Worm (Caenorhabditis elegans) whole organism, L2 larva: ENCODE data around the gene Y57G11C.48.
A peak's percentile ranks its signal among the peaks of the same experiment; 100 is the strongest.

ENCODE experiments used
- R02D3.7 ChIP-seq: fragments of 150-350 bp; optimal IDR thresholded peaks from 2 replicates; lab custom pipeline; 2014; ENCODE audit warnings: missing biosample characterization, missing genetic modification characterization
- Y55F3AM.14 ChIP-seq: fragments of 200-800 bp; sonication (Bioruptor generic); optimal IDR thresholded peaks from 2 replicates; lab custom pipeline; 2018; ENCODE audit warnings: mild to moderate bottlenecking, missing genetic modification characterization, missing compliant biosample characterization
- ZK546.5 ChIP-seq: sonication (generic microtip); optimal IDR thresholded peaks from 2 replicates; lab custom pipeline; 2017; ENCODE audit warnings: missing biosample characterization, missing genetic modification characterization
- aly-2 ChIP-seq: fragments of 150-350 bp; optimal IDR thresholded peaks from 2 replicates; lab custom pipeline; 2014; ENCODE audit warnings: missing biosample characterization, missing genetic modification characterization
- ama-1 ChIP-seq: fragments of 150-350 bp; optimal IDR thresholded peaks from 2 replicates; lab custom pipeline; 2018; ENCODE audit warnings: inconsistent platforms
- blmp-1 ChIP-seq: sonication (generic microtip); optimal IDR thresholded peaks from 2 replicates; lab custom pipeline; 2017; ENCODE audit warnings: missing genetic modification characterization, mild to moderate bottlenecking, missing compliant biosample characterization, antibody characterized with exemption, moderate library complexity; ENCODE audit not compliant: insufficient read depth
- ceh-16 ChIP-seq: fragments of 150-350 bp; optimal IDR thresholded peaks from 2 replicates; lab custom pipeline; 2014; ENCODE audit warnings: missing biosample characterization, missing genetic modification characterization
- crh-2 ChIP-seq: sonication (generic microtip); optimal IDR thresholded peaks from 2 replicates; lab custom pipeline; 2017; ENCODE audit warnings: missing biosample characterization, missing genetic modification characterization
- egl-27 ChIP-seq: sonication (generic microtip); optimal IDR thresholded peaks from 3 replicates; lab custom pipeline; 2017; ENCODE audit warnings: missing biosample characterization, missing genetic modification reagents, missing genetic modification characterization
- elt-1 ChIP-seq: fragments of 150-350 bp; optimal IDR thresholded peaks from 2 replicates; lab custom pipeline; 2014; ENCODE audit warnings: missing biosample characterization, missing genetic modification characterization
- elt-3 ChIP-seq: sonication (generic microtip); optimal IDR thresholded peaks from 2 replicates; lab custom pipeline; 2017; ENCODE audit warnings: missing biosample characterization, missing genetic modification characterization
- fos-1 ChIP-seq: fragments of 150-350 bp; optimal IDR thresholded peaks from 2 replicates; lab custom pipeline; 2014; ENCODE audit warnings: missing biosample characterization, missing genetic modification characterization
- gmeb-1 ChIP-seq: fragments of 150-350 bp; optimal IDR thresholded peaks from 2 replicates; lab custom pipeline; 2014; ENCODE audit warnings: missing biosample characterization, missing genetic modification characterization
- lin-11 ChIP-seq: fragments of 150-350 bp; sonication (generic microtip); optimal IDR thresholded peaks from 2 replicates; lab custom pipeline; 2014; ENCODE audit warnings: missing biosample characterization, missing genetic modification characterization, inconsistent platforms, mixed read lengths
- lin-13 ChIP-seq: fragments of 150-350 bp; optimal IDR thresholded peaks from 2 replicates; lab custom pipeline; 2014; ENCODE audit warnings: missing biosample characterization, missing genetic modification reagents, missing genetic modification characterization
- lin-39 ChIP-seq: fragments of 150-350 bp; optimal IDR thresholded peaks from 2 replicates; lab custom pipeline; 2014; ENCODE audit warnings: missing biosample characterization, missing genetic modification reagents, missing genetic modification characterization
- lsy-2 ChIP-seq, 2 experiments: fragments of 150-350 bp in 1 of 2; sonication (generic microtip) in 1 of 2; optimal IDR thresholded peaks; 2 replicates each; lab custom pipeline; 2014 to 2017; ENCODE audit warnings: missing biosample characterization in 2 of 2, missing genetic modification characterization in 2 of 2
- mab-5 ChIP-seq: fragments of 150-350 bp; optimal IDR thresholded peaks from 2 replicates; lab custom pipeline; 2014; ENCODE audit warnings: missing biosample characterization, missing genetic modification characterization
- mbf-1 ChIP-seq: sonication (generic microtip); optimal IDR thresholded peaks from 2 replicates; lab custom pipeline; 2017; ENCODE audit warnings: missing biosample characterization, missing genetic modification characterization
- mdl-1 ChIP-seq, 2 experiments: fragments of 150-350 bp in 1 of 2; sonication (generic microtip) in 1 of 2; optimal IDR thresholded peaks; 2 replicates each; lab custom pipeline; 2017; ENCODE audit warnings: missing biosample characterization in 2 of 2, missing genetic modification characterization in 2 of 2
- nhr-10 ChIP-seq: sonication (generic microtip); optimal IDR thresholded peaks from 2 replicates; lab custom pipeline; 2017; ENCODE audit warnings: missing biosample characterization, missing genetic modification characterization
- nhr-11 ChIP-seq: fragments of 150-350 bp; optimal IDR thresholded peaks from 2 replicates; lab custom pipeline; 2014; ENCODE audit warnings: missing biosample characterization, missing genetic modification characterization
- nhr-12 ChIP-seq: fragments of 150-350 bp; optimal IDR thresholded peaks from 2 replicates; lab custom pipeline; 2014; ENCODE audit warnings: missing biosample characterization, missing genetic modification characterization
- nhr-129 ChIP-seq: fragments of 150-350 bp; optimal IDR thresholded peaks from 2 replicates; lab custom pipeline; 2014; ENCODE audit warnings: missing biosample characterization, missing genetic modification characterization
- nhr-21 ChIP-seq: fragments of 150-350 bp; optimal IDR thresholded peaks from 2 replicates; lab custom pipeline; 2014; ENCODE audit warnings: missing biosample characterization, missing genetic modification characterization
- nhr-23 ChIP-seq: fragments of 150-350 bp; optimal IDR thresholded peaks from 2 replicates; lab custom pipeline; 2014; ENCODE audit warnings: missing biosample characterization, missing genetic modification reagents, missing genetic modification characterization
- nhr-237 ChIP-seq: fragments of 150-350 bp; optimal IDR thresholded peaks from 2 replicates; lab custom pipeline; 2014; ENCODE audit warnings: missing biosample characterization, missing genetic modification characterization
- nhr-25 ChIP-seq: fragments of 150-350 bp; sonication (generic microtip); optimal IDR thresholded peaks from 3 replicates; lab custom pipeline; 2014; ENCODE audit warnings: missing biosample characterization, missing genetic modification characterization
- nhr-6 ChIP-seq: fragments of 150-350 bp; optimal IDR thresholded peaks from 2 replicates; lab custom pipeline; 2014; ENCODE audit warnings: missing biosample characterization, missing genetic modification characterization
- nhr-77 ChIP-seq: fragments of 150-350 bp; optimal IDR thresholded peaks from 2 replicates; lab custom pipeline; 2014; ENCODE audit warnings: missing biosample characterization, missing genetic modification characterization
- peb-1 ChIP-seq: fragments of 150-350 bp; optimal IDR thresholded peaks from 2 replicates; lab custom pipeline; 2014; ENCODE audit warnings: missing biosample characterization, missing genetic modification characterization
- sem-4 ChIP-seq: fragments of 150-350 bp; optimal IDR thresholded peaks from 2 replicates; lab custom pipeline; 2014; ENCODE audit warnings: missing biosample characterization, missing genetic modification reagents, missing genetic modification characterization
- skn-1 ChIP-seq: sonication (generic microtip); optimal IDR thresholded peaks from 2 replicates; lab custom pipeline; 2017; ENCODE audit warnings: missing biosample characterization, missing genetic modification characterization
- sma-9 ChIP-seq, 2 experiments: fragments of 150-350 bp in 1 of 2; sonication (generic microtip) in 1 of 2; optimal IDR thresholded peaks; 2 replicates each; lab custom pipeline; 2014 to 2016; ENCODE audit warnings: missing genetic modification characterization in 2 of 2, mild to moderate bottlenecking in 1 of 2, missing biosample characterization in 1 of 2, missing compliant biosample characterization in 1 of 2, missing genetic modification reagents in 1 of 2, moderate library complexity in 1 of 2
- snpc-4 ChIP-seq: fragments of 150-350 bp; optimal IDR thresholded peaks from 2 replicates; lab custom pipeline; 2014; ENCODE audit warnings: missing biosample characterization, missing genetic modification characterization
- unc-39 ChIP-seq: fragments of 150-350 bp; optimal IDR thresholded peaks from 2 replicates; lab custom pipeline; 2014; ENCODE audit warnings: missing biosample characterization, missing genetic modification characterization
- unc-55 ChIP-seq: fragments of 150-350 bp; sonication (generic microtip); optimal IDR thresholded peaks from 3 replicates; lab custom pipeline; 2014; ENCODE audit warnings: missing biosample characterization, missing genetic modification reagents, missing genetic modification characterization
- unc-62 ChIP-seq: fragments of 150-350 bp; optimal IDR thresholded peaks from 2 replicates; lab custom pipeline; 2014; ENCODE audit warnings: missing biosample characterization, missing genetic modification reagents, missing genetic modification characterization
- zag-1 ChIP-seq: fragments of 150-350 bp; optimal IDR thresholded peaks from 2 replicates; lab custom pipeline; 2014; ENCODE audit warnings: missing biosample characterization, missing genetic modification characterization
- ztf-1 ChIP-seq: fragments of 200-800 bp; sonication (Bioruptor generic); conservative IDR thresholded peaks from 2 replicates; pipeline ENCODE4 v1.3.6; 2022; ENCODE audit warnings: missing genetic modification characterization, missing compliant biosample characterization
- ztf-11 ChIP-seq: sonication (generic microtip); optimal IDR thresholded peaks from 2 replicates; lab custom pipeline; 2017; ENCODE audit warnings: missing biosample characterization, missing genetic modification characterization

Gene Y57G11C.48

DNA sequence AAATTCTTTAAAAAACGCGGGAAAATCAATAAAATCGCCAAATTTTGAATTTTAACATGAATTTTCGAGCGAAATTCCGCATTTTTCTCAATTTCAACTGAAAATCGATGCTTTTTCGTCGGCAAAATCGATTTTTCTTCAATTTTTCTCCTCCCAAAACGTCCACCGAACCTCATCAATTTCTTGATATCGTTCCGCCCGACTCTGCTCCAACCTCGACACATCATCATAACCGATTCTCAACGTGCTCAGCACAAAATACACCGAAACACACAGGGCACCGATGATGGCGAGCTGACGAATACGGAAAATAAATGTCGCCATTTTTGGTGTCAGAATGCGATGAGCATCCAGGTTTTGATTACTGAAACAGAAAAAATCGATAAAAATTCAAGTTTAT is 14.4 kb upstream of the Y57G11C.48 start, which contains the start of gene Y41E3.1:
TSS of gene Y41E3.1 (minus strand) at position 324 of the 400 bp plus-strand sequence.
- TF ChIP-seq nhr-21 (tag; lab: Kevin White, UChicago) (no peak), unc-55 (GFP tag; lab: Kevin White, UChicago) (no peak), snpc-4 (tag; lab: Kevin White, UChicago) (no peak), zag-1 (tag; lab: Kevin White, UChicago) (no peak), unc-62 (GFP tag; lab: Kevin White, UChicago) (no peak), crh-2 (no peak), nhr-10 (tag; lab: Kevin White, UChicago) (no peak), elt-3 (tag; lab: Kevin White, UChicago) (no peak), sem-4 (tag; lab: Kevin White, UChicago) (no peak), ztf-11 (no peak), nhr-25 (tag; lab: Kevin White, UChicago) (no peak), nhr-11 (no peak), ama-1 (lab: Kevin White, UChicago) (no peak)

DNA sequence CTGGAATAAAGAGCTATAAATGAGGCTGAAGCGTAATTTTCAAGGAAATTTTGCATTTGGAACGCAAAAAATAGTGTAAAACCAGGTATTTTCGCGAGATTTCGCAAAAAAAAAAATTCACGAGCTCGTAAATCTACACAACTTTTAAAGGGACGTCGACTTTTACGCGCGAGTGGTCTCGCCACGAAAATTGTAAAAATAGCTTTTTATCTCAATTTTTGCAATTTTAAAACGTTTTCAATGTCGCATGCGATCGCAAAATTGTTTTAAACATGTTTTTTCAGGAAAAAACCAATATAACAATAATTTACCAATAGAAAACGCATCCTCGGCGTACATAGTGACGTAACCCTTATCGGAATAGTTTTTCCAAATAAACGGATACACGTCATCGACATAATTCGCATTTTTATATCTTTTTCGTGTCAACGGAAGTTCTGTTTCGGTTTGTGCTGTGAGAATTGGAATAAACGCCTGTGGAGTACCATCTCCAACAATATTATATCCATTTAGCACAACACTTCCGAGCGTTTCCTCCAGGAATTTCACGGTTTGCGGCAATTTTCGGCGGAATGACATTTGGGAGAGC is 12.7 kb upstream of the Y57G11C.48 start:
- TF ChIP-seq R02D3.7 (tag; lab: Kevin White, UChicago) (peak; percentile 57), nhr-129 (peak; percentile 7), lin-39 (tag; lab: Kevin White, UChicago) (no peak), nhr-23 (tag; lab: Kevin White, UChicago) (no peak), snpc-4 (tag; lab: Kevin White, UChicago) (no peak), peb-1 (tag; lab: Kevin White, UChicago) (no peak), lsy-2 (tag; optimal IDR thresholded peaks at IDR 0.05; lab: Kevin White, UChicago) (peak in 1 of 2 experiments; percentile 19), unc-55 (GFP tag; lab: Kevin White, UChicago) (peak; percentile 11), skn-1 (tag; lab: Kevin White, UChicago) (no peak), ceh-16 (tag; lab: Kevin White, UChicago) (no peak), mab-5 (tag; lab: Kevin White, UChicago) (no peak)

DNA sequence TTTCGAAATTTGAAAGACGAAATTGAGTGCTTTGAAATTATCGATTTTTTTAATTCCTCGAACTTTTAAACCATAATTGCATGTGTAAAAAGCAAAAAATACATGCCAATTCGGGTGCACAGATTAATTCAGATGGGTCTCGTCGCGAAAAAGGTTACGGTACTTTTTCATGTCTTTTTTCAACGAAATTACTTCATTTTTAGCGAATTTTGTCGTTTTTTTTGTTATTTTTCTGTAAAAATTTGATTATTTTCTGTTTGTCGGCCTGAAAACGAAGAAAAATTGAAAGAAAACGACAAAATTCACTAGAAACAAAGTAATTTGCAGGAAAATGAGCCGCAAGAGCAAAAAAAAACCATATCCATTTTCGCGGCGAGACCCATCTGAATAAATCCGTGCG is 10.7 kb upstream of the Y57G11C.48 start:
- peak; percentile 6 for TF ChIP-seq nhr-129
- no peak for TF ChIP-seq mbf-1 (tag; lab: Kevin White, UChicago)
- TF ChIP-seq blmp-1, result no peak
- no peak for TF ChIP-seq elt-1 (tag; lab: Kevin White, UChicago)
- no peak for TF ChIP-seq unc-62 (GFP tag; lab: Kevin White, UChicago)
- TF ChIP-seq nhr-77 (tag; lab: Kevin White, UChicago), result no peak
- TF ChIP-seq ZK546.5 (tag; lab: Kevin White, UChicago), result no peak
- no peak for TF ChIP-seq nhr-237 (tag; lab: Kevin White, UChicago)
- TF ChIP-seq unc-39 (tag; lab: Kevin White, UChicago), result no peak
- TF ChIP-seq nhr-21 (tag; lab: Kevin White, UChicago), result no peak
- peak in 1 of 2 experiments; percentile 69 for TF ChIP-seq lsy-2 (tag; optimal IDR thresholded peaks at IDR 0.05; lab: Kevin White, UChicago)

DNA sequence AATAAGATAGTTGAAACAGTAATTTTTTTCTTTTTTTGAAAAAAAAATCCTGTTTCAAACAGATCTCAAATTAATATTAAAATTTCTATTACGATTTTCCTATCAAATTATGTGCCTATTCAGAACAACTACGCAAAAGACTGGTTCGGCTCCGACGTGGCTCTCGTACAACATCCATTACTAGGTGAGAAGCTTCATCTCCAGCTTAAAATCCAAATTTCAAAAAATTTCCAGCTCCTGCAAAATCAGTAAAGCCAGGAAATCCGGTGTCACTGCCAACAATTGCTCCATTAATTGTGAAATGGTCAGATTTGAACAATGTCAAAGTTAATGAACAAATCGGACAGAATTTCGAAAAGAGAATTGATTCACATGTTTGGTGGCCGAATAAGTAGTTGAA is 9.7 kb upstream of the Y57G11C.48 start:
- no peak for TF ChIP-seq crh-2
- no peak for TF ChIP-seq nhr-10 (tag; lab: Kevin White, UChicago)
- TF ChIP-seq unc-62 (GFP tag; lab: Kevin White, UChicago), result no peak
- no peak for TF ChIP-seq nhr-77 (tag; lab: Kevin White, UChicago)
- TF ChIP-seq lin-13 (GFP tag; lab: Kevin White, UChicago), result no peak
- TF ChIP-seq mab-5 (tag; lab: Kevin White, UChicago), result no peak

DNA sequence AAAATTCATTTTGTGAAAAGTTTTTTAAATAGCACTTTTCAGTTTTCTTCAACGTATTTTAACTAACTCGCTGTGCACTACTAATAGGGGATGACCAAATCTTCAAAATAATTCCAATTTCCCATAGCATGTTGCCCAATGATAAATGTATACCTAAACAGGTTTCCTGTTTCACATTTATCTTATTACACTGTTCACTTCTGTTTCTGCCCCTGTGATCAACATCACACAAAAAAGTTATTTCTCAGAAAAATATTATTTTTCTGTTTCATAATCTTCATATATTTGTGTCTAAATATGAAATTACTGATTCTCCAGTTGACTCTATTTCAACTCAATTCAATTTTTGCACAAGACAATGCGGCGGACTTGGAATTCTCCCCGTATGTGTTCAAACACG is 6.3 kb upstream of the Y57G11C.48 start, which contains the start of gene Y41E3.22:
TSS of gene Y41E3.22 (plus strand) at position 243 of the 400 bp plus-strand sequence.
- TF ChIP-seq ceh-16 (tag; lab: Kevin White, UChicago) (no peak), ztf-11 (no peak), nhr-23 (tag; lab: Kevin White, UChicago) (no peak), lin-11 (tag; lab: Kevin White, UChicago) (no peak), Y55F3AM.14 (GFP tag; lab: Kevin White, UChicago) (no peak), nhr-129 (no peak), gmeb-1 (no peak), peb-1 (tag; lab: Kevin White, UChicago) (no peak), sma-9 (GFP tag; optimal IDR thresholded peaks at IDR 0.05; lab: Kevin White, UChicago) (no peak), sma-9 (tag; optimal IDR thresholded peaks at IDR 0.05; lab: Kevin White, UChicago) (no peak), nhr-12 (tag; lab: Kevin White, UChicago) (no peak), unc-55 (GFP tag; lab: Kevin White, UChicago) (no peak), skn-1 (tag; lab: Kevin White, UChicago) (no peak), aly-2 (no peak), lin-13 (GFP tag; lab: Kevin White, UChicago) (no peak), mab-5 (tag; lab: Kevin White, UChicago) (no peak), nhr-6 (tag; lab: Kevin White, UChicago) (no peak), fos-1 (tag; lab: Kevin White, UChicago) (no peak), ztf-1 (GFP tag; lab: Robert Waterston, UW) (no peak), egl-27 (tag; lab: Kevin White, UChicago) (no peak), mdl-1 (tag; optimal IDR thresholded peaks at IDR 0.05; lab: Kevin White, UChicago) (no peak)
